Worm (Caenorhabditis elegans) whole organism, L2 larva: ENCODE measurements around the gene C50B8.6.

Source experiments
- Y55F3AM.14 ChIP-seq: fragments of 200-800 bp; sonication (Bioruptor generic); optimal IDR thresholded peaks from 2 replicates; lab custom pipeline; 2018; ENCODE audit warnings: mild to moderate bottlenecking, missing genetic modification characterization, missing compliant biosample characterization
- alr-1 ChIP-seq: fragments of 150-350 bp; optimal IDR thresholded peaks from 2 replicates; lab custom pipeline; 2014; ENCODE audit warnings: missing biosample characterization, missing genetic modification characterization
- blmp-1 ChIP-seq: sonication (generic microtip); optimal IDR thresholded peaks from 2 replicates; lab custom pipeline; 2017; ENCODE audit warnings: missing genetic modification characterization, mild to moderate bottlenecking, missing compliant biosample characterization, antibody characterized with exemption, moderate library complexity; ENCODE audit not compliant: insufficient read depth
- egl-27 ChIP-seq: sonication (generic microtip); optimal IDR thresholded peaks from 3 replicates; lab custom pipeline; 2017; ENCODE audit warnings: missing biosample characterization, missing genetic modification reagents, missing genetic modification characterization
- gmeb-1 ChIP-seq: fragments of 150-350 bp; optimal IDR thresholded peaks from 2 replicates; lab custom pipeline; 2014; ENCODE audit warnings: missing biosample characterization, missing genetic modification characterization
- lsy-2 ChIP-seq, 2 experiments: fragments of 150-350 bp in 1 of 2; sonication (generic microtip) in 1 of 2; optimal IDR thresholded peaks; 2 replicates each; lab custom pipeline; 2014 to 2017; ENCODE audit warnings: missing biosample characterization in 2 of 2, missing genetic modification characterization in 2 of 2
- mab-5 ChIP-seq: fragments of 150-350 bp; optimal IDR thresholded peaks from 2 replicates; lab custom pipeline; 2014; ENCODE audit warnings: missing biosample characterization, missing genetic modification characterization
- nhr-12 ChIP-seq: fragments of 150-350 bp; optimal IDR thresholded peaks from 2 replicates; lab custom pipeline; 2014; ENCODE audit warnings: missing biosample characterization, missing genetic modification characterization
- nhr-25 ChIP-seq: fragments of 150-350 bp; sonication (generic microtip); optimal IDR thresholded peaks from 3 replicates; lab custom pipeline; 2014; ENCODE audit warnings: missing biosample characterization, missing genetic modification characterization
- nhr-6 ChIP-seq: fragments of 150-350 bp; optimal IDR thresholded peaks from 2 replicates; lab custom pipeline; 2014; ENCODE audit warnings: missing biosample characterization, missing genetic modification characterization
- sem-4 ChIP-seq: fragments of 150-350 bp; optimal IDR thresholded peaks from 2 replicates; lab custom pipeline; 2014; ENCODE audit warnings: missing biosample characterization, missing genetic modification reagents, missing genetic modification characterization
- skn-1 ChIP-seq: sonication (generic microtip); optimal IDR thresholded peaks from 2 replicates; lab custom pipeline; 2017; ENCODE audit warnings: missing biosample characterization, missing genetic modification characterization
- ztf-11 ChIP-seq: sonication (generic microtip); optimal IDR thresholded peaks from 2 replicates; lab custom pipeline; 2017; ENCODE audit warnings: missing biosample characterization, missing genetic modification characterization
- ztf-4 ChIP-seq: fragments of 150-350 bp; optimal IDR thresholded peaks from 2 replicates; lab custom pipeline; 2014; ENCODE audit warnings: missing biosample characterization, missing genetic modification characterization

- TF ChIP-seq blmp-1 (tag; lab: Kevin White, UChicago), result no peak
- TF ChIP-seq ztf-11 (tag; lab: Kevin White, UChicago), result no peak
- no peak for TF ChIP-seq nhr-25 (tag; lab: Kevin White, UChicago)
- TF ChIP-seq egl-27 (tag; lab: Kevin White, UChicago), result no peak
- no peak for TF ChIP-seq alr-1 (tag; lab: Kevin White, UChicago)
- TF ChIP-seq nhr-12 (tag; lab: Kevin White, UChicago), result no peak
- TF ChIP-seq nhr-6, result no peak
- no peak for TF ChIP-seq Y55F3AM.14 (GFP tag; lab: Kevin White, UChicago)
- TF ChIP-seq ztf-4 (tag; lab: Kevin White, UChicago), result no peak
- no peak for TF ChIP-seq skn-1 (tag; lab: Kevin White, UChicago)
- no peak for TF ChIP-seq mab-5 (tag; lab: Kevin White, UChicago)
- TF ChIP-seq lsy-2 (tag; optimal IDR thresholded peaks at IDR 0.05; lab: Kevin White, UChicago), result no peak
- TF ChIP-seq gmeb-1 (tag; lab: Kevin White, UChicago), result no peak
- no peak for TF ChIP-seq sem-4 (tag; lab: Kevin White, UChicago)
Observed at ce11 chrV:13532469-13532868, 46.3 kb upstream of the C50B8.6 start.
